Worm (Caenorhabditis elegans) whole organism, late embryonic: ENCODE results near the gene cyp-33A1.

Experiments used
- C08G9.2 ChIP-seq: sonication (generic microtip); optimal IDR thresholded peaks from 2 replicates; lab custom pipeline; 2016; ENCODE audit warnings: mild to moderate bottlenecking, missing genetic modification characterization, moderate library complexity, missing compliant biosample characterization
- C38D4.7 ChIP-seq: fragments of 200-800 bp; sonication (Bioruptor generic); optimal IDR thresholded peaks from 2 replicates; lab custom pipeline; 2018; ENCODE audit warnings: mild to moderate bottlenecking, missing genetic modification characterization, moderate library complexity, missing compliant biosample characterization
- K02D7.2 ChIP-seq: sonication (generic microtip); optimal IDR thresholded peaks from 2 replicates; lab custom pipeline; 2017; ENCODE audit warnings: mild to moderate bottlenecking, missing genetic modification characterization, missing compliant biosample characterization
- K09A11.1 ChIP-seq: sonication (generic microtip); optimal IDR thresholded peaks from 2 replicates; lab custom pipeline; 2017; ENCODE audit warnings: antibody characterized with exemption, mild to moderate bottlenecking, missing genetic modification characterization, missing compliant biosample characterization; ENCODE audit not compliant: insufficient read depth
- T23F11.4 ChIP-seq: fragments of 200-800 bp; sonication (Bioruptor generic); optimal IDR thresholded peaks from 2 replicates; lab custom pipeline; 2018; ENCODE audit warnings: mild to moderate bottlenecking, missing genetic modification characterization, missing compliant biosample characterization
- ceh-14 ChIP-seq: sonication (generic microtip); optimal IDR thresholded peaks from 2 replicates; lab custom pipeline; 2016; ENCODE audit warnings: missing genotype, missing genetic modification characterization, missing compliant biosample characterization
- ceh-18 ChIP-seq: sonication (generic microtip); optimal IDR thresholded peaks from 2 replicates; lab custom pipeline; 2016; ENCODE audit warnings: missing genetic modification characterization, missing compliant biosample characterization
- ceh-19 ChIP-seq: fragments of 200-800 bp; sonication (Bioruptor generic); optimal IDR thresholded peaks from 2 replicates; lab custom pipeline; 2018; ENCODE audit warnings: mild to moderate bottlenecking, missing genetic modification characterization, missing compliant biosample characterization
- ceh-2 ChIP-seq: sonication (generic microtip); optimal IDR thresholded peaks from 2 replicates; lab custom pipeline; 2016; ENCODE audit warnings: missing genotype, missing genetic modification characterization, missing compliant biosample characterization
- ceh-22 ChIP-seq: sonication (generic microtip); optimal IDR thresholded peaks from 2 replicates; lab custom pipeline; 2017; ENCODE audit warnings: missing biosample characterization, missing genetic modification characterization
- ceh-24 ChIP-seq: sonication (generic microtip); optimal IDR thresholded peaks from 2 replicates; lab custom pipeline; 2016; ENCODE audit warnings: mild to moderate bottlenecking, missing genetic modification characterization, missing compliant biosample characterization
- ceh-30 ChIP-seq: fragments of 150-350 bp; optimal IDR thresholded peaks from 2 replicates; lab custom pipeline; 2014; ENCODE audit warnings: missing biosample characterization, missing genetic modification characterization
- ceh-31 ChIP-seq: sonication (generic microtip); optimal IDR thresholded peaks from 2 replicates; lab custom pipeline; 2016; ENCODE audit warnings: missing genetic modification characterization, missing compliant biosample characterization
- che-1 ChIP-seq: sonication (generic microtip); optimal IDR thresholded peaks from 2 replicates; lab custom pipeline; 2016; ENCODE audit warnings: mild to moderate bottlenecking, missing genetic modification characterization, missing compliant biosample characterization
- dmd-4 ChIP-seq: sonication (generic microtip); optimal IDR thresholded peaks from 2 replicates; lab custom pipeline; 2016; ENCODE audit warnings: borderline replicate concordance, missing genetic modification characterization, missing compliant biosample characterization
- fkh-6 ChIP-seq: sonication (generic microtip); optimal IDR thresholded peaks from 2 replicates; lab custom pipeline; 2016; ENCODE audit warnings: missing genetic modification characterization, missing compliant biosample characterization
- hlh-15 ChIP-seq: sonication (generic microtip); optimal IDR thresholded peaks from 2 replicates; lab custom pipeline; 2016; ENCODE audit warnings: missing genetic modification characterization, missing compliant biosample characterization
- hlh-6 ChIP-seq: sonication (generic microtip); optimal IDR thresholded peaks from 2 replicates; lab custom pipeline; 2016; ENCODE audit warnings: missing genotype, missing genetic modification characterization, missing compliant biosample characterization
- hlh-8 ChIP-seq: sonication (generic microtip); optimal IDR thresholded peaks from 2 replicates; lab custom pipeline; 2016; ENCODE audit warnings: missing genotype, missing genetic modification characterization, missing compliant biosample characterization
- lim-6 ChIP-seq: sonication (generic microtip); optimal IDR thresholded peaks from 2 replicates; lab custom pipeline; 2016; ENCODE audit warnings: missing genetic modification characterization, missing compliant biosample characterization
- lin-11 ChIP-seq: fragments of 200-800 bp; sonication (Bioruptor generic); optimal IDR thresholded peaks from 2 replicates; lab custom pipeline; 2018; ENCODE audit warnings: mild to moderate bottlenecking, missing genetic modification characterization, missing compliant biosample characterization
- madf-2 ChIP-seq: sonication (generic microtip); optimal IDR thresholded peaks from 2 replicates; lab custom pipeline; 2017; ENCODE audit warnings: missing genetic modification characterization, missing compliant biosample characterization
- mec-3 ChIP-seq: sonication (generic microtip); optimal IDR thresholded peaks from 2 replicates; lab custom pipeline; 2016; ENCODE audit warnings: borderline replicate concordance, missing genetic modification characterization, missing compliant biosample characterization
- nfya-1 ChIP-seq: sonication (generic microtip); optimal IDR thresholded peaks from 2 replicates; lab custom pipeline; 2017; ENCODE audit warnings: missing genetic modification characterization, mild to moderate bottlenecking, missing compliant biosample characterization, antibody characterized with exemption, moderate library complexity
- nhr-11 ChIP-seq: fragments of 150-350 bp; optimal IDR thresholded peaks from 2 replicates; lab custom pipeline; 2014; ENCODE audit warnings: missing biosample characterization, missing genetic modification characterization
- pag-3 ChIP-seq: sonication (generic microtip); optimal IDR thresholded peaks from 2 replicates; lab custom pipeline; 2016; ENCODE audit warnings: missing compliant biosample characterization, missing genetic modification characterization, borderline replicate concordance
- pax-1 ChIP-seq: fragments of 150-350 bp; optimal IDR thresholded peaks from 2 replicates; lab custom pipeline; 2014; ENCODE audit warnings: missing biosample characterization, missing genetic modification characterization
- pha-2 ChIP-seq: sonication (generic microtip); optimal IDR thresholded peaks from 2 replicates; lab custom pipeline; 2017; ENCODE audit warnings: mild to moderate bottlenecking, missing genetic modification characterization, missing compliant biosample characterization
- pha-4 ChIP-seq: fragments of 150-350 bp; optimal IDR thresholded peaks from 2 replicates; lab custom pipeline; 2018; ENCODE audit warnings: missing biosample characterization, missing genetic modification reagents, missing genetic modification characterization
- pqm-1 ChIP-seq: sonication (generic microtip); optimal IDR thresholded peaks from 2 replicates; lab custom pipeline; 2016; ENCODE audit warnings: missing genetic modification characterization, missing compliant biosample characterization
- rnt-1 ChIP-seq: sonication (generic microtip); optimal IDR thresholded peaks from 2 replicates; lab custom pipeline; 2016; ENCODE audit warnings: missing genetic modification characterization, missing compliant biosample characterization
- sdc-2 ChIP-seq: sonication (generic microtip); optimal IDR thresholded peaks from 2 replicates; lab custom pipeline; 2016; ENCODE audit warnings: missing genotype, missing genetic modification characterization, missing compliant biosample characterization
- syd-9 ChIP-seq: sonication (generic microtip); optimal IDR thresholded peaks from 2 replicates; lab custom pipeline; 2016; ENCODE audit warnings: mild to moderate bottlenecking, missing genetic modification characterization, moderate library complexity, missing compliant biosample characterization
- tbx-2 ChIP-seq: sonication (generic microtip); optimal IDR thresholded peaks from 2 replicates; lab custom pipeline; 2016; ENCODE audit warnings: missing genetic modification characterization, missing compliant biosample characterization
- ttx-3 ChIP-seq: sonication (generic microtip); optimal IDR thresholded peaks from 2 replicates; lab custom pipeline; 2016; ENCODE audit warnings: missing genetic modification reagents, missing genetic modification characterization, missing compliant biosample characterization
- unc-55 ChIP-seq: sonication (generic microtip); optimal IDR thresholded peaks from 2 replicates; lab custom pipeline; 2017; ENCODE audit warnings: missing biosample characterization, missing genetic modification reagents, missing genetic modification characterization
- unc-86 ChIP-seq: sonication (generic microtip); optimal IDR thresholded peaks from 2 replicates; lab custom pipeline; 2016; ENCODE audit warnings: missing genetic modification characterization, missing compliant biosample characterization
- zip-5 ChIP-seq: sonication (generic microtip); optimal IDR thresholded peaks from 2 replicates; lab custom pipeline; 2016; ENCODE audit warnings: missing genetic modification characterization, missing compliant biosample characterization

The cyp-33A1 gene

ce11 chrV:7667940-7668339 is 13.3 kb downstream of the cyp-33A1 start, which contains the start of gene C12D5.5:
TSS of gene C12D5.5 (plus strand) at chrV:7668240.
- TF ChIP-seq ceh-24 (tag; lab: Kevin White, UChicago) (no peak), syd-9 (tag; lab: Kevin White, UChicago) (no peak), hlh-8 (tag; lab: Kevin White, UChicago) (no peak), ceh-19 (GFP tag; lab: Kevin White, UChicago) (no peak), lin-11 (tag; lab: Kevin White, UChicago) (no peak), K02D7.2 (tag; lab: Kevin White, UChicago) (no peak), pha-4 (no peak), ceh-18 (no peak), tbx-2 (tag; lab: Kevin White, UChicago) (no peak), dmd-4 (tag; lab: Kevin White, UChicago) (no peak), C38D4.7 (no peak), lim-6 (tag; lab: Kevin White, UChicago) (no peak), unc-86 (tag; lab: Kevin White, UChicago) (no peak), che-1 (tag; lab: Kevin White, UChicago) (no peak), madf-2 (tag; lab: Kevin White, UChicago) (no peak), rnt-1 (tag; lab: Kevin White, UChicago) (no peak), unc-55 (GFP tag; lab: Kevin White, UChicago) (no peak), hlh-15 (tag; lab: Kevin White, UChicago) (no peak)
- TF ChIP-seq, all 69 proteins: peak for 0

- TF ChIP-seq nhr-11 (no peak), ceh-24 (tag; lab: Kevin White, UChicago) (no peak), unc-55 (GFP tag; lab: Kevin White, UChicago) (no peak), ttx-3 (tag; lab: Kevin White, UChicago) (no peak), lin-11 (tag; lab: Kevin White, UChicago) (no peak), pag-3 (tag; lab: Kevin White, UChicago) (no peak), pqm-1 (tag; lab: Kevin White, UChicago) (no peak), zip-5 (tag; lab: Kevin White, UChicago) (no peak), fkh-6 (tag; lab: Kevin White, UChicago) (no peak), hlh-6 (no peak), ceh-30 (no peak), sdc-2 (no peak), nfya-1 (tag; lab: Kevin White, UChicago) (no peak), C08G9.2 (no peak), T23F11.4 (GFP tag; lab: Kevin White, UChicago) (no peak), ceh-19 (GFP tag; lab: Kevin White, UChicago) (no peak), mec-3 (tag; lab: Kevin White, UChicago) (no peak), hlh-15 (tag; lab: Kevin White, UChicago) (no peak)
These were observed 27.7 kb downstream of the cyp-33A1 start, which contains the start of gene srh-200 for ce11 chrV:7653567-7653966. TSS of gene srh-200 (minus strand) at chrV:7653667.

DNA sequence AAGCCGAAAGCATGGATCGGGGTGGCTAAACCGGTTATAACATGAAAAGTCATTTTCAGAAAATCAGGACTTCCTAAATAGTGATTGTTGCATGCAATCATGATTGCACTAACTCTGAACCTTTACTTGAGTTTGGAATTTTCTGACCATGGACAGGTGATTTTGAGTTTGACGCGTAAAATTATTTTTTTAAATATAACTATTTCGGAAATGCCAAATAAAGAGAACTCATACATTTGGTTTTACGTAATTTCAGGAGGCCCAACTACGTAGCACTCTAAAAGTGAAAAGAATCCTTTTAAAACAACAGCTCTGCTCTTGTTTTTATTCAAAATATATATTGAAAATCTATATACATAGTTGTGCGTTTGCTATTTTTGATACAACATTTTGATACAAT is 29.5 kb downstream of the cyp-33A1 start, which contains the start of gene srh-234:
Gene srh-234 (minus strand): TSS at position 101 of the 400 bp plus-strand sequence.
- TF ChIP-seq pha-2 (tag; lab: Kevin White, UChicago) (no peak), ceh-14 (tag; lab: Kevin White, UChicago) (no peak), nhr-11 (no peak), pag-3 (tag; lab: Kevin White, UChicago) (no peak), C08G9.2 (no peak), ceh-31 (tag; lab: Kevin White, UChicago) (no peak), tbx-2 (tag; lab: Kevin White, UChicago) (no peak), pax-1 (no peak), K09A11.1 (tag; lab: Kevin White, UChicago) (no peak), ceh-2 (no peak), mec-3 (tag; lab: Kevin White, UChicago) (no peak), ceh-22 (no peak), unc-55 (GFP tag; lab: Kevin White, UChicago) (no peak), dmd-4 (tag; lab: Kevin White, UChicago) (no peak), unc-86 (tag; lab: Kevin White, UChicago) (no peak)
- TF ChIP-seq, all 69 proteins: peak for 0
